Worm (Caenorhabditis elegans) whole organism, mixed stage, embryonic: ENCODE results near the gene col-156.

ENCODE experiments used
- bed-3 ChIP-seq: fragments of 200-800 bp; sonication (Bioruptor generic); optimal IDR thresholded peaks from 3 replicates; lab custom pipeline; 2018; ENCODE audit warnings: mild to moderate bottlenecking, missing genetic modification characterization, moderate library complexity, missing compliant biosample characterization
- blmp-1 ChIP-seq: fragments of 150-350 bp; optimal IDR thresholded peaks from 2 replicates; lab custom pipeline; 2014; ENCODE audit warnings: missing biosample characterization, missing genetic modification characterization
- ces-1 ChIP-seq: fragments of 150-350 bp; optimal IDR thresholded peaks from 2 replicates; lab custom pipeline; 2014; ENCODE audit warnings: missing biosample characterization, missing genetic modification reagents, missing genetic modification characterization
- elt-1 ChIP-seq: sonication (generic microtip); optimal IDR thresholded peaks from 2 replicates; lab custom pipeline; 2017; ENCODE audit warnings: missing genetic modification characterization, mild to moderate bottlenecking, missing compliant biosample characterization, antibody characterized with exemption, moderate library complexity, borderline replicate concordance; ENCODE audit not compliant: insufficient read depth
- elt-3 ChIP-seq: fragments of 150-350 bp; optimal IDR thresholded peaks from 2 replicates; lab custom pipeline; 2014; ENCODE audit warnings: missing biosample characterization, missing genetic modification characterization
- mep-1 ChIP-seq: fragments of 150-350 bp; optimal IDR thresholded peaks from 2 replicates; lab custom pipeline; 2017; ENCODE audit warnings: missing biosample characterization, missing genetic modification reagents, missing genetic modification characterization, inconsistent platforms
- nhr-237 ChIP-seq: fragments of 150-350 bp; optimal IDR thresholded peaks from 2 replicates; lab custom pipeline; 2014; ENCODE audit warnings: missing biosample characterization, missing genetic modification characterization
- nhr-28 ChIP-seq: fragments of 150-350 bp; optimal IDR thresholded peaks from 2 replicates; lab custom pipeline; 2014; ENCODE audit warnings: missing biosample characterization, missing genetic modification characterization
- pha-4 ChIP-seq: fragments of 150-350 bp; optimal IDR thresholded peaks from 2 replicates; lab custom pipeline; 2018; ENCODE audit warnings: missing biosample characterization, missing genetic modification reagents, missing genetic modification characterization
- sem-2 ChIP-seq: fragments of 200-800 bp; sonication (Bioruptor generic); optimal IDR thresholded peaks from 2 replicates; lab custom pipeline; 2018; ENCODE audit warnings: mild to moderate bottlenecking, missing genetic modification characterization, missing compliant biosample characterization
- snpc-4 ChIP-seq: fragments of 150-350 bp; optimal IDR thresholded peaks from 2 replicates; lab custom pipeline; 2014; ENCODE audit warnings: missing biosample characterization, missing genetic modification characterization
- unc-120 ChIP-seq: sonication (generic microtip); optimal IDR thresholded peaks from 2 replicates; lab custom pipeline; 2017; ENCODE audit warnings: missing genetic modification characterization, missing compliant biosample characterization; ENCODE audit not compliant: poor library complexity, severe bottlenecking
- unc-62 ChIP-seq: fragments of 150-350 bp; optimal IDR thresholded peaks from 2 replicates; lab custom pipeline; 2014; ENCODE audit warnings: missing biosample characterization, missing genetic modification reagents, missing genetic modification characterization
- zip-8 ChIP-seq: fragments of 150-350 bp; optimal IDR thresholded peaks from 2 replicates; lab custom pipeline; 2014; ENCODE audit warnings: missing biosample characterization, missing genetic modification characterization

DNA sequence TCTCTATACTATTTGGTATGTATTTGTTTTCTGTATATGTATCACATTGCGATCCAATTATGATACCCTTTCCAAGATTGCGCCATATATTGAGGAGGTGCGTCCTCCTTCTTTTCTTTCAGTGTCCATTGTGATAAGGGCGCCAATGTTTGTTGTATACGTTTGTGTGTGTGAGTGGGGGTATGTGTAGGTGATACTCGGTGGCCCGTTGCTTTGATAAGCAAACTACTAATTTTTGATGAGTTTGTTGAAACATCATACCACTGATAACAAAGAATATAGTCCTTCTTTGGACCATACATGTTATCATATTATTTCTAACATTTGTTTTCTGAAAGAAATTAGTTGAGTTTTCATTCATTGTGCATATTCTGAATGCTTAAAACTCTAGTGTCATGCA is 46.5 kb downstream of the col-156 start:
- TF ChIP-seq nhr-28 (tag; lab: Kevin White, UChicago) (no peak), snpc-4 (tag; lab: Kevin White, UChicago) (no peak), ces-1 (GFP tag; lab: Kevin White, UChicago) (no peak), unc-62 (no peak), nhr-237 (tag; lab: Kevin White, UChicago) (no peak), elt-1 (no peak), zip-8 (no peak), elt-3 (tag; lab: Kevin White, UChicago) (no peak), pha-4 (no peak), mep-1 (tag; lab: Kevin White, UChicago) (no peak), unc-120 (no peak), blmp-1 (tag; lab: Kevin White, UChicago) (no peak), sem-2 (GFP tag; lab: Kevin White, UChicago) (no peak), bed-3 (no peak)
